Worm (Caenorhabditis elegans) whole organism, mixed stage, embryonic: ENCODE results near the gene M02B1.4.

Experiments
- M03D4.4 ChIP-seq: sonication (generic microtip); optimal IDR thresholded peaks from 2 replicates; lab custom pipeline; 2017; ENCODE audit warnings: mild to moderate bottlenecking, missing genetic modification characterization, missing compliant biosample characterization
- ceh-39 ChIP-seq: fragments of 150-350 bp; optimal IDR thresholded peaks from 2 replicates; lab custom pipeline; 2014; ENCODE audit warnings: missing biosample characterization, missing genetic modification characterization
- ceh-83 ChIP-seq: fragments of 200-800 bp; sonication (Bioruptor generic); optimal IDR thresholded peaks from 2 replicates; lab custom pipeline; 2018; ENCODE audit warnings: mild to moderate bottlenecking, missing genetic modification characterization, missing compliant biosample characterization
- ces-1 ChIP-seq: fragments of 150-350 bp; optimal IDR thresholded peaks from 2 replicates; lab custom pipeline; 2014; ENCODE audit warnings: missing biosample characterization, missing genetic modification reagents, missing genetic modification characterization
- cnd-1 ChIP-seq: fragments of 200-800 bp; sonication (Bioruptor generic); optimal IDR thresholded peaks from 2 replicates; lab custom pipeline; 2018; ENCODE audit warnings: mild to moderate bottlenecking, missing genetic modification characterization, missing compliant biosample characterization
- drap-1 ChIP-seq: fragments of 200-800 bp; sonication (Bioruptor generic); optimal IDR thresholded peaks from 3 replicates; lab custom pipeline; 2018; ENCODE audit warnings: mild to moderate bottlenecking, missing genetic modification characterization, missing compliant biosample characterization
- elt-1 ChIP-seq: sonication (generic microtip); optimal IDR thresholded peaks from 2 replicates; lab custom pipeline; 2017; ENCODE audit warnings: missing genetic modification characterization, mild to moderate bottlenecking, missing compliant biosample characterization, antibody characterized with exemption, moderate library complexity, borderline replicate concordance; ENCODE audit not compliant: insufficient read depth
- flh-1 ChIP-seq: fragments of 200-800 bp; sonication (Bioruptor generic); optimal IDR thresholded peaks from 2 replicates; lab custom pipeline; 2018; ENCODE audit warnings: mild to moderate bottlenecking, missing genetic modification characterization, moderate library complexity, missing compliant biosample characterization
- ham-2 ChIP-seq: fragments of 200-800 bp; sonication (Bioruptor generic); optimal IDR thresholded peaks from 2 replicates; lab custom pipeline; 2018; ENCODE audit warnings: mild to moderate bottlenecking, missing genetic modification characterization, missing compliant biosample characterization
- hlh-1 ChIP-seq: fragments of 150-350 bp; optimal IDR thresholded peaks from 2 replicates; lab custom pipeline; 2014; ENCODE audit warnings: missing biosample characterization, missing genetic modification reagents, missing genetic modification characterization
- lin-32 ChIP-seq: fragments of 200-800 bp; sonication (Bioruptor generic); optimal IDR thresholded peaks from 2 replicates; lab custom pipeline; 2018; ENCODE audit warnings: mild to moderate bottlenecking, missing genetic modification characterization, missing compliant biosample characterization
- lsy-2 ChIP-seq: fragments of 150-350 bp; optimal IDR thresholded peaks from 2 replicates; lab custom pipeline; 2014; ENCODE audit warnings: missing biosample characterization, missing genetic modification characterization
- mab-5 ChIP-seq: fragments of 150-350 bp; optimal IDR thresholded peaks from 2 replicates; lab custom pipeline; 2014; ENCODE audit warnings: missing biosample characterization, missing genetic modification characterization
- mep-1 ChIP-seq: fragments of 150-350 bp; optimal IDR thresholded peaks from 2 replicates; lab custom pipeline; 2017; ENCODE audit warnings: missing biosample characterization, missing genetic modification reagents, missing genetic modification characterization, inconsistent platforms
- mls-2 ChIP-seq: sonication (generic microtip); optimal IDR thresholded peaks from 2 replicates; lab custom pipeline; 2016; ENCODE audit warnings: mild to moderate bottlenecking, missing genetic modification characterization, moderate library complexity, missing compliant biosample characterization
- nhr-12 ChIP-seq: fragments of 150-350 bp; optimal IDR thresholded peaks from 2 replicates; lab custom pipeline; 2014; ENCODE audit warnings: missing biosample characterization, missing genetic modification characterization
- nhr-2 ChIP-seq: fragments of 150-350 bp; optimal IDR thresholded peaks from 2 replicates; lab custom pipeline; 2014; ENCODE audit warnings: missing biosample characterization, missing genetic modification characterization
- nhr-237 ChIP-seq: fragments of 150-350 bp; optimal IDR thresholded peaks from 2 replicates; lab custom pipeline; 2014; ENCODE audit warnings: missing biosample characterization, missing genetic modification characterization
- nhr-28 ChIP-seq: fragments of 150-350 bp; optimal IDR thresholded peaks from 2 replicates; lab custom pipeline; 2014; ENCODE audit warnings: missing biosample characterization, missing genetic modification characterization
- nhr-76 ChIP-seq: sonication (generic microtip); optimal IDR thresholded peaks from 2 replicates; lab custom pipeline; 2017; ENCODE audit warnings: missing biosample characterization, missing genetic modification characterization
- pha-4 ChIP-seq: fragments of 150-350 bp; optimal IDR thresholded peaks from 2 replicates; lab custom pipeline; 2018; ENCODE audit warnings: missing biosample characterization, missing genetic modification reagents, missing genetic modification characterization
- sem-2 ChIP-seq: fragments of 200-800 bp; sonication (Bioruptor generic); optimal IDR thresholded peaks from 2 replicates; lab custom pipeline; 2018; ENCODE audit warnings: mild to moderate bottlenecking, missing genetic modification characterization, missing compliant biosample characterization
- snpc-4 ChIP-seq: fragments of 150-350 bp; optimal IDR thresholded peaks from 2 replicates; lab custom pipeline; 2014; ENCODE audit warnings: missing biosample characterization, missing genetic modification characterization
- tbx-8 ChIP-seq: fragments of 200-800 bp; sonication (Bioruptor generic); optimal IDR thresholded peaks from 2 replicates; lab custom pipeline; 2018; ENCODE audit warnings: mild to moderate bottlenecking, missing genetic modification characterization, moderate library complexity, missing compliant biosample characterization
- unc-120 ChIP-seq: sonication (generic microtip); optimal IDR thresholded peaks from 2 replicates; lab custom pipeline; 2017; ENCODE audit warnings: missing genetic modification characterization, missing compliant biosample characterization; ENCODE audit not compliant: poor library complexity, severe bottlenecking
- unc-39 ChIP-seq: fragments of 150-350 bp; optimal IDR thresholded peaks from 2 replicates; lab custom pipeline; 2014; ENCODE audit warnings: missing biosample characterization, missing genetic modification characterization
- unc-62 ChIP-seq: fragments of 150-350 bp; optimal IDR thresholded peaks from 2 replicates; lab custom pipeline; 2014; ENCODE audit warnings: missing biosample characterization, missing genetic modification reagents, missing genetic modification characterization
- zip-8 ChIP-seq: fragments of 150-350 bp; optimal IDR thresholded peaks from 2 replicates; lab custom pipeline; 2014; ENCODE audit warnings: missing biosample characterization, missing genetic modification characterization

M02B1.4 gene

DNA sequence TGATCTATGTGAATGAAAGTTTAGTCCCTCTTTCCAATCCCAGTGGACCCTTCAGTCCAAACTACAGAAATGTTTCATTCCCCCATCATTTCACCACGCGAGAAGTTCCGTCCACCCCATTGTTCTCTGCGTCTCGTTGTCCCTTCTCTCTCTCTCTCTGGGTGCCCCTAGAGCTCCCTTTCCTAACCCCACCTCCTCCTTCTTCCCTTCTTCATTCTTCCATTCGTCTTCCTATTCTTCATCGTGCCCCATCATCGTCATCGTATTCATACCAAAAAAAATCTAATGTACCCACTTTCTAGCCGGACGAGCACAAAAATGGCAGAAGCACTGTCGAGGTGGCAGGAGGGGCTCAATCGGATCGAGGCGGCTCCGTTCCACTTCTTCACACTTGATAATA is 11.1 kb upstream of the M02B1.4 start, which contains the start of gene M02B1.3:
Gene M02B1.3 (plus strand): TSS at position 301 of the 400 bp plus-strand sequence.
- TF ChIP-seq mls-2 (tag; lab: Kevin White, UChicago), result no peak
- TF ChIP-seq nhr-12 (tag; lab: Kevin White, UChicago), result no peak
- no peak for TF ChIP-seq ces-1 (GFP tag; lab: Kevin White, UChicago)
- no peak for TF ChIP-seq ceh-83 (GFP tag; lab: Kevin White, UChicago)
- no peak for TF ChIP-seq cnd-1
- TF ChIP-seq nhr-76 (tag; lab: Kevin White, UChicago), result no peak
- TF ChIP-seq flh-1 (GFP tag; lab: Kevin White, UChicago), result no peak
- no peak for TF ChIP-seq ceh-39
- TF ChIP-seq elt-1 (tag; lab: Kevin White, UChicago), result no peak
- TF ChIP-seq M03D4.4 (tag; lab: Kevin White, UChicago), result no peak
- no peak for TF ChIP-seq sem-2
- TF ChIP-seq nhr-28 (tag; lab: Kevin White, UChicago), result no peak
- no peak for TF ChIP-seq hlh-1 (tag; lab: Kevin White, UChicago)
- no peak for TF ChIP-seq lsy-2 (tag; lab: Kevin White, UChicago)
- no peak for TF ChIP-seq pha-4 (tag; lab: Kevin White, UChicago)
- TF ChIP-seq unc-39, result no peak
- TF ChIP-seq ham-2 (GFP tag; lab: Kevin White, UChicago), result no peak
- TF ChIP-seq lin-32 (GFP tag; lab: Kevin White, UChicago), result no peak
- TF ChIP-seq tbx-8 (GFP tag; lab: Kevin White, UChicago), result no peak
- TF ChIP-seq unc-120 (tag; lab: Kevin White, UChicago), result no peak

DNA sequence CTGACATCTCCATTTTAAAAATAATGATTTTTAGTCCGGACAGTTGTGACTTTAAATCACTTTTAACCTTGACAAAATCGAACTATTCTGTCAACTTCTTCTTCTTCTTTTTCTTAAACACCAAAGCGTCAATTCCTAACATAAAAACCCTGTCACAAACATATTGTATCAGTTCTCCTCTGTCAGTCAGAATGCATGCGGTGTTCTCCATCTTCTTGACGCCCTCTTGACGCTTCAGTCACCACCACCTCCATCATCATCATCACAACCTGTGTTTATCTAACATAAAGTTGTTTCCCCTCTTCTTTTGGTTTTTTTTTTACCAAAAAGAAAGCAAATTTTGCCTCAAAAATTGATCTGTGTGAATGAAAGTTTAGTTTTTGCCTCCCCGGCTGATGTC is 10.3 kb upstream of the M02B1.4 start:
- TF ChIP-seq drap-1 (GFP tag; lab: Kevin White, UChicago) (no peak), nhr-28 (tag; lab: Kevin White, UChicago) (no peak), zip-8 (tag; lab: Kevin White, UChicago) (no peak), nhr-237 (tag; lab: Kevin White, UChicago) (no peak), hlh-1 (tag; lab: Kevin White, UChicago) (no peak), nhr-2 (tag; lab: Kevin White, UChicago) (no peak), mep-1 (tag; lab: Kevin White, UChicago) (no peak), unc-39 (no peak)

DNA sequence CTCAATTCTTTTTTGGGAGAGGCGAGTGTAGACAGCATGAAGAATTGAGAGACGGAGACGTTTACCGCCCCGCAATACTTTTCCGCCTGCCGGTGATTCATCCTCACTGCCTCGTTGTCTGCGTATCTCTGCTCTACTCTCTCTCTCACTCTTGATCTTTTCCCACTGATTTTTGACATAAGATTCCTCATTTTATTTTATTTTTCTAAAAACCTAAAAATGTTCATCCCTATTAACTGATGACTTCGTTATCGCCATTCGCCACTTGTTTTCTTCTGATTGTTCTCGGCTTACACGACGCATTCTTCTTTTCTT is 9.3 kb upstream of the M02B1.4 start:
- TF ChIP-seq lsy-2 (tag; lab: Kevin White, UChicago) (peak; percentile 3), nhr-2 (tag; lab: Kevin White, UChicago) (no peak)
- TF ChIP-seq, all 35 proteins: peak for 1

DNA sequence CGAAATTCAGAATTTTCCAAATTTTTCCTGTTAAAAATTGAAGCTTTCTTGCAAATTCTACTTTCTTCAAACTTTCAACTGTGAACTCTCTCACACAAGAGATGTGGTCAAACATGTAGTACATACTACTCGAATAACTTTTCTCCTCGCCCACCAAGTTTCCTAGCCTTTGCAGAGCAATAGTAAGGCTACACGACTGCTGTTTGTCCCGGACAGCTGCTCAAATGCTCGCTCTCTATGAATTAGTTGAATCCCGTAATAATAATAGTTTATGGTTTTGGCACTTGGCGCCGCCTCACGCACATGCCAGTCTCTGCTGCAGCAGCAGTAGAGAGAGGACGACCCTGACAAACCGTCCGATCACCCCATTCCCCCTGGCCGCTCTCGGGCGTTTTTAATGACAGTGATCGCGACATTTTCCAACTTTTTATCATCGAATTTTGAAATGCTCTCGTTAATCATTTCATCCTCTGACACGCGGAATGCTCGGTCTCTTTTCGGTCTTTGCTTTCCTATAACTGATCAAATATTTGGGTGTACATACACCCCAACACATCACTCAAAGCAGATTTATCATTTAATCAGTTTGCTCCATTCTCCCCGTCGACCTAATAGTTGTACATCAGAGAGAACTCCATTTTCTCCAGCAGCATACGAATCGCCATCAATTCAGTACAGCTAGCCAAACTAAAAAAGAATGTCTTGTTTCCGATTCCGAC is 8.7 kb upstream of the M02B1.4 start:
- TF ChIP-seq lin-32 (GFP tag; lab: Kevin White, UChicago) (no peak), hlh-1 (tag; lab: Kevin White, UChicago) (peak; percentile 92)

DNA sequence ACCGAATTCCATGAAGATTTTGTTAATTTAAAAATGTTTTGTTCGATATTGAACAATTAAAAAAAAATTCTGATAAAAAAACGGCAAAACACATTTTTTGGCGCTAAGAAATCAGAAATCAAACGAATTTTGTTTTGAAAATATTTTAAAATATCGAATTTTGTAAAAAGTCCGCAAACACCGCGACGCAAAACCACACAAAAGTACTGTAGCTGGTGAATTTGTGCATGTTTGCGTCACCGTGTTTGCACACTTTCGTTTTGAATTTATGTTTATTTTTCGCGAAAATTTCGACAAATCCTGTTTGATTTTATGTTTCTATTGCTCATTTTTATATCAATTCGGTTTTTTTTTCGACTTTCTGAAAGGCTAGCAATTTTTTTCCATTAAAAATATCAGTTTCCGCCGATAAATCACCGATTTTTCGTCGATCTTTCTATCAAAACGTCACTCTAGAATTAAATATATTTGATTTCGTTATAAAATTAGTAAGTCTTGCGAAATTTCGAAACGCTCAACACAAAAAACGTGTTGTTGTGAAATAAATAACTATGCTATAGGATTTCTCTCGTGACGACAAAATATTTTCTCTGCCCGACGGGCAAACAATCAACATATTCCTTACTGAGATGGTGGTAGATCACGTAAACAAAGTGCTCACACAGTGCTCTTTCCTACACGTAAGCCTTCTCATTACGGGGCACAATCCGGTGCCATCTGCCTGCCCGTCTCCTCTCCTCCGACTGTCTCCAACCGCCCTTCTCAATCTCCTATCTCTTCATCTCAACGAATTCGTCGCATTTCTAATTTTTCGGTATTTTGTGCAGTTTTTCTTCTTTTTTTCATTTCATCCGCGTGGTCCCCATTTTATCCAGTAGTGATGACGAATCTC is 6.7 kb upstream of the M02B1.4 start:
- peak; percentile 85 for TF ChIP-seq lsy-2 (tag; lab: Kevin White, UChicago)
- no peak for TF ChIP-seq ceh-83 (GFP tag; lab: Kevin White, UChicago)

DNA sequence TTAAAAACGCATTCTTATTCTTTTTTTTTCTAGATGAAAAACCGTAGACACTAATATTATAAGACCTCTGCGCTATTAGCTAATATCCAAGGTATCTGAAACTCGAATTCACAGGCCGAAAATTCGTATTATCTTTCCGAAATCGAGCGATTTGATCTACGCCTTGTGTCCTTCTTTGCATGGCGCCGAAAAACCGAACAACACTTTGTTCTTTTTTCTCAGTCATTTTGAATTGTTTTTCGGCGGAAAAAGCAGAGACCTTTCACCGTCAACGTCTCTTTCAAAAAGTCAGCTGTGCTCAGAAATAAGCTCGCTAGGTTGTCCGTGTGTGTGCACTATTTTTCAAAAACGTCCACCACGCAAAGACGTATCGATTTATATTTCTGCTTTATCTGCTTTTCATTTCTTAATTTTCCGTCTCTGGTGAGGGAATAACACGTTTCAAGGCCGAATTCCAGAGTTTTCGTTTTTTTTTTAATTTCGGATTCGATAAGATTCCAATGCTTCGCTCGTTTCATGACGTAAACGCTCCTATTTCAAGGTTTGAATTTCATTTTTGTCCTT is 5.8 kb upstream of the M02B1.4 start:
- TF ChIP-seq lin-32 (GFP tag; lab: Kevin White, UChicago) (no peak), drap-1 (GFP tag; lab: Kevin White, UChicago) (no peak), ces-1 (GFP tag; lab: Kevin White, UChicago) (peak; percentile 21), unc-62 (GFP tag; lab: Kevin White, UChicago) (no peak), snpc-4 (tag; lab: Kevin White, UChicago) (no peak), nhr-2 (tag; lab: Kevin White, UChicago) (no peak), hlh-1 (tag; lab: Kevin White, UChicago) (peak; percentile 56), pha-4 (tag; lab: Kevin White, UChicago) (no peak), mab-5 (tag; lab: Kevin White, UChicago) (no peak), zip-8 (tag; lab: Kevin White, UChicago) (no peak)
